Fruit fly (Drosophila melanogaster) whole organism, embryonic: ENCODE data around the gene CG7601.

ENCODE experiments used
- Blimp-1 ChIP-seq: fragments of 200-800 bp; sonication (Bioruptor generic); optimal IDR thresholded peaks from 3 replicates; lab custom pipeline; 2018; ENCODE audit warnings: missing biosample characterization, missing genetic modification characterization, mild to moderate bottlenecking, moderate library complexity, missing genetic modification reagents
- CG10147 ChIP-seq: fragments of 200-800 bp; sonication (Bioruptor generic); optimal IDR thresholded peaks from 2 replicates; lab custom pipeline; 2019; ENCODE audit warnings: missing biosample characterization, mild to moderate bottlenecking, missing genetic modification characterization, moderate library complexity
- CG10274 ChIP-seq: fragments of 200-800 bp; sonication (Bioruptor generic); optimal IDR thresholded peaks from 3 replicates; lab custom pipeline; 2017; ENCODE audit warnings: missing biosample characterization, mild to moderate bottlenecking, missing genetic modification characterization
- CG10321 ChIP-seq: fragments of 200-800 bp; sonication (Bioruptor generic); IDR thresholded peaks from 2 replicates; pipeline ENCODE4 v1.3.6; 2022; ENCODE audit warnings: missing biosample characterization, missing genetic modification characterization
- CG10979 ChIP-seq: fragments of 200-800 bp; sonication (Bioruptor generic); optimal IDR thresholded peaks from 2 replicates; lab custom pipeline; 2018; ENCODE audit warnings: missing biosample characterization, mild to moderate bottlenecking, missing genetic modification characterization, moderate library complexity
- CG12071 ChIP-seq: fragments of 200-800 bp; sonication (Bioruptor generic); optimal IDR thresholded peaks from 3 replicates; lab custom pipeline; 2018; ENCODE audit warnings: missing biosample characterization, mild to moderate bottlenecking, missing genetic modification characterization
- CG12942 ChIP-seq: fragments of 200-800 bp; sonication (Bioruptor generic); optimal IDR thresholded peaks from 3 replicates; lab custom pipeline; 2016; ENCODE audit warnings: missing biosample characterization, missing genetic modification characterization
- CG13424 ChIP-seq: fragments of 200-800 bp; sonication (Bioruptor generic); optimal IDR thresholded peaks from 2 replicates; lab custom pipeline; 2019; ENCODE audit warnings: missing biosample characterization, mild to moderate bottlenecking, missing genetic modification characterization, moderate library complexity
- CG13894 ChIP-seq: fragments of 200-800 bp; sonication (Bioruptor generic); optimal IDR thresholded peaks from 3 replicates; lab custom pipeline; 2018; ENCODE audit warnings: missing biosample characterization, mild to moderate bottlenecking, missing genetic modification characterization, moderate library complexity
- CG17361 ChIP-seq: fragments of 200-800 bp; sonication (Bioruptor generic); IDR thresholded peaks from 3 replicates; pipeline ENCODE4 v1.3.6; 2022; ENCODE audit warnings: missing biosample characterization, missing genetic modification characterization
- CG17802 ChIP-seq: fragments of 200-800 bp; sonication (Bioruptor generic); optimal IDR thresholded peaks from 2 replicates; lab custom pipeline; 2018; ENCODE audit warnings: missing biosample characterization, mild to moderate bottlenecking, missing genetic modification characterization, moderate library complexity
- CG34224 ChIP-seq: fragments of 200-800 bp; sonication (Bioruptor generic); IDR thresholded peaks from 3 replicates; pipeline ENCODE4 v1.3.6; 2022; ENCODE audit warnings: missing biosample characterization, missing genetic modification characterization; ENCODE audit not compliant: partially characterized antibody
- CG34422 ChIP-seq: fragments of 200-800 bp; sonication (Bioruptor generic); IDR thresholded peaks from 3 replicates; pipeline ENCODE4 v1.3.6; 2022; ENCODE audit warnings: missing biosample characterization, missing genetic modification characterization
- CG4282 ChIP-seq: fragments of 200-800 bp; sonication (Bioruptor generic); optimal IDR thresholded peaks from 2 replicates; lab custom pipeline; 2016; ENCODE audit warnings: missing biosample characterization, missing genetic modification characterization
- CG4820 ChIP-seq: fragments of 200-800 bp; sonication (Bioruptor generic); optimal IDR thresholded peaks from 3 replicates; lab custom pipeline; 2016; ENCODE audit warnings: missing biosample characterization, missing genetic modification characterization
- CG5180 ChIP-seq: fragments of 200-800 bp; sonication (Bioruptor generic); optimal IDR thresholded peaks from 3 replicates; lab custom pipeline; 2017; ENCODE audit warnings: missing biosample characterization, missing genetic modification characterization, mild to moderate bottlenecking, moderate library complexity, missing genetic modification reagents
- CG7556 ChIP-seq: fragments of 200-800 bp; sonication (Bioruptor generic); optimal IDR thresholded peaks from 2 replicates; lab custom pipeline; 2017; ENCODE audit warnings: missing biosample characterization, mild to moderate bottlenecking, missing genetic modification characterization
- CG9215 ChIP-seq: fragments of 200-800 bp; sonication (Bioruptor generic); IDR thresholded peaks from 2 replicates; pipeline ENCODE4 v1.3.6; 2022; ENCODE audit warnings: missing biosample characterization, missing genetic modification characterization
- Chrac-16 ChIP-seq: fragments of 200-800 bp; sonication (Bioruptor generic); optimal IDR thresholded peaks from 3 replicates; lab custom pipeline; 2016; ENCODE audit warnings: missing biosample characterization, missing genetic modification characterization
- D ChIP-seq, 2 experiments: fragments of 200-800 bp in 1 of 2; fragments of >200 bp in 1 of 2; sonication (Bioruptor generic) in 1 of 2; optimal IDR thresholded peaks; 2 replicates in 1 of 2; 3 replicates in 1 of 2; lab custom pipeline; 2017; ENCODE audit warnings: mild to moderate bottlenecking in 1 of 2, missing biosample characterization in 1 of 2, missing genetic modification characterization in 1 of 2, missing genetic modification reagents in 1 of 2
- D19A ChIP-seq: fragments of 200-800 bp; optimal IDR thresholded peaks from 3 replicates; lab custom pipeline; 2019; ENCODE audit warnings: missing biosample characterization, mild to moderate bottlenecking, missing genetic modification characterization, moderate library complexity
- Dip2 ChIP-seq: fragments of 200-800 bp; sonication (Bioruptor generic); IDR thresholded peaks from 2 replicates; pipeline ENCODE4 v1.3.6; 2022; ENCODE audit warnings: missing biosample characterization, missing genetic modification characterization
- Dip3 ChIP-seq: fragments of 200-800 bp; sonication (Bioruptor generic); optimal IDR thresholded peaks from 3 replicates; lab custom pipeline; 2016; ENCODE audit warnings: missing biosample characterization, missing genetic modification characterization
- Doc2 ChIP-seq: fragments of 200-800 bp; sonication (Bioruptor generic); IDR thresholded peaks from 2 replicates; pipeline ENCODE4 v1.3.6; 2022; ENCODE audit warnings: missing biosample characterization, missing genetic modification characterization
- Hr51 ChIP-seq, 2 experiments: fragments of 200-800 bp; sonication (Bioruptor generic); optimal IDR thresholded peaks; 2 replicates in 1 of 2; 3 replicates in 1 of 2; lab custom pipeline; 2016 to 2018; ENCODE audit warnings: missing biosample characterization in 2 of 2, missing genetic modification characterization in 2 of 2, mild to moderate bottlenecking in 1 of 2, moderate library complexity in 1 of 2
- Lpt ChIP-seq: fragments of >200 bp; optimal IDR thresholded peaks from 2 replicates; lab custom pipeline; 2018; ENCODE audit warnings: missing biosample characterization, missing genetic modification characterization
- Nf-YB ChIP-seq: fragments of 200-800 bp; sonication (Bioruptor generic); optimal IDR thresholded peaks from 3 replicates; lab custom pipeline; 2019; ENCODE audit warnings: missing biosample characterization, mild to moderate bottlenecking, missing genetic modification characterization, moderate library complexity
- Poxn ChIP-seq: fragments of 200-800 bp; sonication (Bioruptor generic); IDR thresholded peaks from 2 replicates; pipeline ENCODE4 v1.3.6; 2022; ENCODE audit warnings: missing biosample characterization, missing genetic modification characterization
- Sin3A ChIP-seq: fragments of >200 bp; optimal IDR thresholded peaks from 2 replicates; lab custom pipeline; 2018
- Six4 ChIP-seq: fragments of 200-800 bp; sonication (Bioruptor generic); optimal IDR thresholded peaks from 2 replicates; lab custom pipeline; 2016; ENCODE audit warnings: missing biosample characterization, missing genetic modification characterization
- Sry-δ ChIP-seq: fragments of 200-800 bp; sonication (Bioruptor generic); optimal IDR thresholded peaks from 2 replicates; lab custom pipeline; 2016; ENCODE audit warnings: missing biosample characterization, missing genetic modification characterization
- Tbp ChIP-seq: fragments of >200 bp; optimal IDR thresholded peaks from 2 replicates; lab custom pipeline; 2018; ENCODE audit warnings: missing biosample characterization, missing genetic modification characterization
- al ChIP-seq: fragments of 200-800 bp; sonication (Bioruptor generic); IDR thresholded peaks from 2 replicates; pipeline ENCODE4 v1.3.6; 2022; ENCODE audit warnings: missing biosample characterization, missing genetic modification characterization
- ara ChIP-seq: fragments of 200-800 bp; sonication (Bioruptor generic); IDR thresholded peaks from 2 replicates; pipeline ENCODE4 v1.3.6; 2022; ENCODE audit warnings: missing biosample characterization, missing genetic modification characterization
- caup ChIP-seq: fragments of 200-800 bp; sonication (Bioruptor generic); optimal IDR thresholded peaks from 3 replicates; lab custom pipeline; 2017; ENCODE audit warnings: missing biosample characterization, mild to moderate bottlenecking, missing genetic modification characterization, moderate library complexity; ENCODE audit not compliant: severe bottlenecking
- chinmo ChIP-seq: fragments of 200-800 bp; sonication (Bioruptor generic); IDR thresholded peaks from 4 replicates; pipeline ENCODE4 v1.3.6; 2022; ENCODE audit warnings: missing biosample characterization, missing genetic modification characterization; ENCODE audit not compliant: partially characterized antibody
- crp ChIP-seq, 2 experiments: fragments of 200-800 bp; sonication (Bioruptor generic); optimal IDR thresholded peaks; 2 replicates in 1 of 2; 3 replicates in 1 of 2; lab custom pipeline; 2017; ENCODE audit warnings: missing biosample characterization in 2 of 2, missing genetic modification characterization in 2 of 2, mild to moderate bottlenecking in 1 of 2, moderate library complexity in 1 of 2
- dmrt99B ChIP-seq: fragments of 200-800 bp; sonication (Bioruptor generic); optimal IDR thresholded peaks from 2 replicates; lab custom pipeline; 2018; ENCODE audit warnings: missing biosample characterization, mild to moderate bottlenecking, missing genetic modification characterization, moderate library complexity
- en ChIP-seq: fragments of 200-800 bp; sonication (Bioruptor generic); optimal IDR thresholded peaks from 2 replicates; lab custom pipeline; 2016; ENCODE audit warnings: missing biosample characterization, missing genetic modification characterization
- jigr1 ChIP-seq: fragments of 200-800 bp; sonication (Bioruptor generic); IDR thresholded peaks from 3 replicates; pipeline ENCODE4 v1.3.6; 2022; ENCODE audit warnings: missing biosample characterization, missing genetic modification characterization
- knrl ChIP-seq: fragments of 200-800 bp; sonication (Bioruptor generic); IDR thresholded peaks from 3 replicates; pipeline ENCODE4 v1.3.6; 2022; ENCODE audit warnings: missing biosample characterization, missing genetic modification characterization; ENCODE audit not compliant: partially characterized antibody
- lbe ChIP-seq: fragments of 200-800 bp; sonication (Bioruptor generic); optimal IDR thresholded peaks from 2 replicates; lab custom pipeline; 2016; ENCODE audit warnings: missing biosample characterization, mild to moderate bottlenecking, missing genetic modification characterization
- nerfin-2 ChIP-seq: fragments of 200-800 bp; sonication (Bioruptor generic); IDR thresholded peaks from 2 replicates; pipeline ENCODE4 v1.3.6; 2022; ENCODE audit warnings: missing biosample characterization, missing genetic modification characterization; ENCODE audit not compliant: partially characterized antibody
- pb ChIP-seq: fragments of 200-800 bp; sonication (Bioruptor generic); optimal IDR thresholded peaks from 3 replicates; lab custom pipeline; 2016; ENCODE audit warnings: missing biosample characterization, missing genetic modification characterization
- salm ChIP-seq: fragments of 200-800 bp; sonication (Bioruptor generic); optimal IDR thresholded peaks from 2 replicates; lab custom pipeline; 2018; ENCODE audit warnings: missing biosample characterization, mild to moderate bottlenecking, missing genetic modification characterization
- slou ChIP-seq: fragments of 200-800 bp; sonication (Bioruptor generic); optimal IDR thresholded peaks from 3 replicates; lab custom pipeline; 2016; ENCODE audit warnings: missing biosample characterization, missing genetic modification characterization
- so ChIP-seq: fragments of 200-800 bp; sonication (Bioruptor generic); IDR thresholded peaks from 3 replicates; pipeline ENCODE4 v1.3.6; 2022; ENCODE audit warnings: missing biosample characterization, missing genetic modification characterization
- trh ChIP-seq: fragments of 200-800 bp; sonication (Bioruptor generic); optimal IDR thresholded peaks from 2 replicates; lab custom pipeline; 2016; ENCODE audit warnings: missing biosample characterization, missing genetic modification characterization
- yki ChIP-seq: fragments of >200 bp; optimal IDR thresholded peaks from 3 replicates; lab custom pipeline; 2018

CG7601 gene

dm6 chr3R:29748591-29749303, 12.2 kb upstream of the CG7601 start, which contains the start of the genes ATPsyngamma and yata (continued):
- TF ChIP-seq D (optimal IDR thresholded peaks at IDR 0.05; lab: Kevin White, UChicago) (no peak), D (GFP tag; optimal IDR thresholded peaks at IDR 0.05; lab: Kevin White, UChicago) (no peak), knrl (GFP tag; lab: Robert Waterston, UW) (peak; percentile 78), Tbp (GFP tag; lab: Kevin White, UChicago) (no peak), en (GFP tag; lab: Kevin White, UChicago) (no peak), crp (GFP tag; optimal IDR thresholded peaks at IDR 0.05; lab: Kevin White, UChicago) (peak; percentile 69 to 93), jigr1 (GFP tag; lab: Robert Waterston, UW) (peak; percentile 81; the same call in 2 of the 3 replicates), Lpt (no peak), salm (tag; lab: Kevin White, UChicago) (peak; percentile 32), D19A (no peak), CG17361 (GFP tag; lab: Robert Waterston, UW) (no peak; the same call in 2 of the 3 replicates), CG13424 (peak; percentile 47), so (GFP tag; lab: Robert Waterston, UW) (no peak), nerfin-2 (GFP tag; lab: Robert Waterston, UW) (0 out of 2 replicates have a peak, but pooled peaks have one; percentile 30), lbe (no peak), slou (GFP tag; lab: Kevin White, UChicago) (no peak), CG10979 (peak; percentile 18), trh (no peak), CG10274 (GFP tag; lab: Kevin White, UChicago) (no peak), CG7556 (no peak), Blimp-1 (GFP tag; lab: Kevin White, UChicago) (no peak), CG13894 (tag; lab: Kevin White, UChicago) (no peak), CG12071 (GFP tag; lab: Kevin White, UChicago) (no peak), CG4282 (GFP tag; lab: Kevin White, UChicago) (no peak), Chrac-16 (GFP tag; lab: Kevin White, UChicago) (no peak), Six4 (GFP tag; lab: Kevin White, UChicago) (no peak), CG12942 (GFP tag; lab: Kevin White, UChicago) (no peak), caup (GFP tag; lab: Kevin White, UChicago) (peak; percentile 20), Sin3A (lab: Kevin White, UChicago) (peak; percentile 67), ara (GFP tag; lab: Robert Waterston, UW) (no peak), Dip3 (no peak), dmrt99B (no peak), CG5180 (GFP tag; lab: Kevin White, UChicago) (no peak), CG17802 (tag; lab: Kevin White, UChicago) (no peak), Poxn (GFP tag; lab: Robert Waterston, UW) (no peak), pb (GFP tag; lab: Kevin White, UChicago) (no peak), Dip2 (no peak), Nf-YB (GFP tag; lab: Kevin White, UChicago) (no peak), Hr51 (GFP tag; optimal IDR thresholded peaks at IDR 0.05; lab: Kevin White, UChicago) (no peak), chinmo (no peak), Sry-δ (GFP tag; lab: Kevin White, UChicago) (peak; percentile 81), CG4820 (GFP tag; lab: Kevin White, UChicago) (no peak), CG34224 (GFP tag; lab: Robert Waterston, UW) (peak; percentile 43), CG10147 (GFP tag; lab: Kevin White, UChicago) (no peak), Doc2 (GFP tag; lab: Robert Waterston, UW) (no peak), CG9215 (no peak), yki (no peak), CG34422 (GFP tag; lab: Robert Waterston, UW) (0 out of 3 replicates have a peak, but pooled peaks have one; percentile 12), CG10321 (GFP tag; lab: Robert Waterston, UW) (no peak), al (GFP tag; lab: Robert Waterston, UW) (no peak)
